Worm (Caenorhabditis elegans) whole organism, L4 larva: ENCODE results near the gene T01B10.5.

Experiments
- D1046.2 ChIP-seq: fragments of 200-800 bp; sonication (Bioruptor generic); IDR thresholded peaks from 2 replicates; pipeline ENCODE4 v1.3.6; 2022; ENCODE audit warnings: missing genetic modification characterization, missing compliant biosample characterization
- F26F4.8 ChIP-seq: fragments of 200-800 bp; sonication (Bioruptor generic); conservative IDR thresholded peaks from 2 replicates; pipeline ENCODE4 v1.3.6; 2022; ENCODE audit warnings: missing genetic modification characterization, missing compliant biosample characterization
- F44E2.7 ChIP-seq: fragments of 200-800 bp; sonication (Bioruptor generic); IDR thresholded peaks from 2 replicates; pipeline ENCODE4 v2.1.2; 2022; ENCODE audit warnings: missing genetic modification characterization, missing compliant biosample characterization
- Y105C5A.15 ChIP-seq: fragments of 200-800 bp; sonication (Bioruptor generic); IDR thresholded peaks from 2 replicates; pipeline ENCODE4 v1.3.6; 2022; ENCODE audit warnings: missing genetic modification characterization, missing compliant biosample characterization
- Y75B8A.6 ChIP-seq: fragments of 200-800 bp; sonication (Bioruptor generic); IDR thresholded peaks from 2 replicates; pipeline ENCODE4 v1.3.6; 2022; ENCODE audit warnings: missing genetic modification reagents, missing genetic modification characterization, missing compliant biosample characterization
- ZK337.2 ChIP-seq: fragments of 200-800 bp; sonication (Bioruptor generic); IDR thresholded peaks from 2 replicates; pipeline ENCODE4 v1.3.6; 2022; ENCODE audit warnings: missing genetic modification reagents, missing genetic modification characterization, missing compliant biosample characterization
- ceh-20 ChIP-seq: fragments of 200-800 bp; sonication (Bioruptor generic); IDR thresholded peaks from 2 replicates; pipeline ENCODE4 v1.3.6; 2022; ENCODE audit warnings: missing genetic modification reagents, missing genetic modification characterization, missing compliant biosample characterization
- ceh-32 ChIP-seq: sonication (generic microtip); optimal IDR thresholded peaks from 2 replicates; lab custom pipeline; 2016; ENCODE audit warnings: mild to moderate bottlenecking, missing genetic modification characterization, missing compliant biosample characterization; ENCODE audit not compliant: poor library complexity
- ceh-44 ChIP-seq: fragments of 200-800 bp; sonication (Bioruptor generic); IDR thresholded peaks from 2 replicates; pipeline ENCODE4 v1.3.6; 2022; ENCODE audit warnings: missing genetic modification reagents, missing genetic modification characterization, missing compliant biosample characterization
- daf-12 ChIP-seq: fragments of 150-350 bp; optimal IDR thresholded peaks from 2 replicates; lab custom pipeline; 2014; ENCODE audit warnings: missing biosample characterization, missing genetic modification reagents, missing genetic modification characterization
- daf-16 ChIP-seq, 3 experiments: sonication (generic microtip); optimal IDR thresholded peaks; 2 replicates each; lab custom pipeline; 2016 to 2017; ENCODE audit warnings: missing genetic modification characterization in 3 of 3, missing genetic modification reagents in 3 of 3, mild to moderate bottlenecking in 2 of 3, missing compliant biosample characterization in 2 of 3, missing biosample characterization in 1 of 3, moderate library complexity in 1 of 3
- daf-8 ChIP-seq: fragments of 200-800 bp; sonication (Bioruptor generic); IDR thresholded peaks from 2 replicates; pipeline ENCODE4 v1.3.6; 2022; ENCODE audit warnings: missing genetic modification characterization, missing compliant biosample characterization
- duxl-1 ChIP-seq: sonication (generic microtip); optimal IDR thresholded peaks from 2 replicates; lab custom pipeline; 2016; ENCODE audit warnings: mild to moderate bottlenecking, missing genetic modification characterization, moderate library complexity, missing compliant biosample characterization; ENCODE audit not compliant: poor library complexity
- gei-8 ChIP-seq: fragments of 200-800 bp; sonication (Bioruptor generic); optimal IDR thresholded peaks from 2 replicates; lab custom pipeline; 2018; ENCODE audit warnings: mild to moderate bottlenecking, missing genetic modification characterization, missing compliant biosample characterization
- hlh-11 ChIP-seq: fragments of 200-800 bp; sonication (Bioruptor generic); optimal IDR thresholded peaks from 2 replicates; lab custom pipeline; 2018; ENCODE audit warnings: mild to moderate bottlenecking, missing genetic modification characterization, missing compliant biosample characterization
- hlh-30 ChIP-seq: sonication (generic microtip); optimal IDR thresholded peaks from 2 replicates; lab custom pipeline; 2017; ENCODE audit warnings: antibody characterized with exemption, mild to moderate bottlenecking, missing genetic modification characterization, missing compliant biosample characterization; ENCODE audit not compliant: insufficient read depth
- hmg-1.1 ChIP-seq: fragments of 200-800 bp; sonication (Bioruptor generic); IDR thresholded peaks from 2 replicates; pipeline ENCODE4 v1.3.6; 2022; ENCODE audit warnings: missing genetic modification reagents, missing genetic modification characterization, missing compliant biosample characterization
- jun-1 ChIP-seq: fragments of 150-350 bp; optimal IDR thresholded peaks from 2 replicates; lab custom pipeline; 2014; ENCODE audit warnings: missing biosample characterization, missing genetic modification reagents, missing genetic modification characterization
- lim-7 ChIP-seq: fragments of 200-800 bp; sonication (Bioruptor generic); IDR thresholded peaks from 2 replicates; pipeline ENCODE4 v1.3.6; 2022; ENCODE audit warnings: missing genetic modification characterization, missing compliant biosample characterization
- lin-13 ChIP-seq: fragments of 150-350 bp; optimal IDR thresholded peaks from 2 replicates; lab custom pipeline; 2014; ENCODE audit warnings: missing biosample characterization, missing genetic modification reagents, missing genetic modification characterization
- lin-29 ChIP-seq: fragments of 200-800 bp; sonication (Bioruptor generic); IDR thresholded peaks from 2 replicates; pipeline ENCODE4 v1.3.6; 2022; ENCODE audit warnings: missing genetic modification reagents, missing genetic modification characterization, missing compliant biosample characterization
- lir-3 ChIP-seq: sonication (generic microtip); optimal IDR thresholded peaks from 2 replicates; lab custom pipeline; 2016; ENCODE audit warnings: mild to moderate bottlenecking, missing genetic modification characterization, missing compliant biosample characterization
- lsy-2 ChIP-seq, 2 experiments: fragments of 150-350 bp in 1 of 2; sonication (generic microtip) in 1 of 2; optimal IDR thresholded peaks; 2 replicates each; lab custom pipeline; 2014 to 2017; ENCODE audit warnings: missing biosample characterization in 2 of 2, missing genetic modification characterization in 2 of 2
- madf-5 ChIP-seq, 2 experiments: fragments of 200-800 bp; sonication (Bioruptor generic); IDR thresholded peaks; 2 replicates each; pipeline ENCODE4 v1.3.6; 2022; ENCODE audit warnings: missing compliant biosample characterization in 2 of 2, missing genetic modification characterization in 2 of 2
- mdl-1 ChIP-seq, 2 experiments: fragments of 150-350 bp in 1 of 2; sonication (generic microtip) in 1 of 2; optimal IDR thresholded peaks; 2 replicates each; lab custom pipeline; 2014 to 2017; ENCODE audit warnings: missing biosample characterization in 2 of 2, missing genetic modification characterization in 2 of 2
- mdt-29 ChIP-seq: fragments of 200-800 bp; sonication (Bioruptor generic); IDR thresholded peaks from 2 replicates; pipeline ENCODE4 v1.3.6; 2022; ENCODE audit warnings: missing genetic modification reagents, missing genetic modification characterization, missing compliant biosample characterization
- mep-1 ChIP-seq: fragments of 150-350 bp; sonication (generic microtip); optimal IDR thresholded peaks from 3 replicates; lab custom pipeline; 2014; ENCODE audit warnings: missing biosample characterization, missing genetic modification characterization
- mes-2 ChIP-seq: sonication (generic microtip); optimal IDR thresholded peaks from 2 replicates; lab custom pipeline; 2016; ENCODE audit warnings: missing genotype, mild to moderate bottlenecking, missing genetic modification characterization, missing compliant biosample characterization; ENCODE audit not compliant: poor library complexity, severe bottlenecking
- mxl-3 ChIP-seq: fragments of 200-800 bp; sonication (Bioruptor generic); optimal IDR thresholded peaks from 2 replicates; lab custom pipeline; 2018; ENCODE audit warnings: mild to moderate bottlenecking, missing genetic modification characterization, missing compliant biosample characterization
- nhr-10 ChIP-seq: fragments of 150-350 bp; optimal IDR thresholded peaks from 2 replicates; lab custom pipeline; 2014; ENCODE audit warnings: missing biosample characterization, missing genetic modification characterization
- nhr-102 ChIP-seq: sonication (generic microtip); optimal IDR thresholded peaks from 2 replicates; lab custom pipeline; 2016; ENCODE audit warnings: mild to moderate bottlenecking, missing genetic modification characterization, moderate library complexity, missing compliant biosample characterization
- nhr-11 ChIP-seq: fragments of 150-350 bp; optimal IDR thresholded peaks from 2 replicates; lab custom pipeline; 2014; ENCODE audit warnings: missing biosample characterization, missing genetic modification characterization
- nhr-28 ChIP-seq: fragments of 150-350 bp; optimal IDR thresholded peaks from 2 replicates; lab custom pipeline; 2014; ENCODE audit warnings: missing biosample characterization, missing genetic modification characterization
- nhr-42 ChIP-seq: fragments of 200-800 bp; sonication (Bioruptor generic); IDR thresholded peaks from 2 replicates; pipeline ENCODE4 v1.3.6; 2022; ENCODE audit warnings: missing genetic modification characterization, missing compliant biosample characterization
- nhr-6 ChIP-seq: fragments of 150-350 bp; optimal IDR thresholded peaks from 2 replicates; lab custom pipeline; 2014; ENCODE audit warnings: missing biosample characterization, missing genetic modification characterization
- nhr-77 ChIP-seq: fragments of 150-350 bp; optimal IDR thresholded peaks from 2 replicates; lab custom pipeline; 2014; ENCODE audit warnings: missing biosample characterization, missing genetic modification characterization
- pha-4 ChIP-seq, 2 experiments: fragments of 150-350 bp in 1 of 2; fragments of 200-800 bp in 1 of 2; sonication (Bioruptor generic) in 1 of 2; IDR thresholded peaks in 1 of 2; optimal IDR thresholded peaks in 1 of 2; 2 replicates each; pipeline versions ENCODE4 v1.3.6 to Lab custom; 2014 to 2022; ENCODE audit warnings: missing genetic modification characterization in 2 of 2, missing genetic modification reagents in 2 of 2, missing biosample characterization in 1 of 2, missing compliant biosample characterization in 1 of 2
- pqm-1 ChIP-seq: sonication (generic microtip); optimal IDR thresholded peaks from 2 replicates; lab custom pipeline; 2017; ENCODE audit warnings: missing biosample characterization, missing genetic modification characterization
- rbr-2 ChIP-seq: sonication (generic microtip); optimal IDR thresholded peaks from 2 replicates; lab custom pipeline; 2016; ENCODE audit warnings: missing genotype, missing genetic modification characterization, missing compliant biosample characterization
- set-16 ChIP-seq: fragments of 200-800 bp; sonication (Bioruptor generic); IDR thresholded peaks from 2 replicates; pipeline ENCODE4 v1.3.6; 2022; ENCODE audit warnings: missing genetic modification reagents, missing genetic modification characterization, missing compliant biosample characterization
- spr-1 ChIP-seq: sonication (generic microtip); optimal IDR thresholded peaks from 2 replicates; lab custom pipeline; 2016; ENCODE audit warnings: mild to moderate bottlenecking, missing genetic modification characterization, missing compliant biosample characterization
- tra-1 ChIP-seq: fragments of 200-800 bp; sonication (Bioruptor generic); IDR thresholded peaks from 2 replicates; pipeline ENCODE4 v1.3.6; 2022; ENCODE audit warnings: missing genetic modification reagents, missing genetic modification characterization, missing compliant biosample characterization
- unc-39 ChIP-seq: sonication (generic microtip); optimal IDR thresholded peaks from 2 replicates; lab custom pipeline; 2017; ENCODE audit warnings: missing biosample characterization, missing genetic modification characterization
- unc-62 ChIP-seq, 3 experiments: fragments of 150-350 bp in 1 of 3; sonication (generic microtip); optimal IDR thresholded peaks in 2 of 3; peaks in 1 of 3; 1 replicate in 1 of 3; 2 replicates in 2 of 3; lab custom pipeline; 2014 to 2017; ENCODE audit warnings: missing biosample characterization in 3 of 3, missing genetic modification characterization in 3 of 3, missing genetic modification reagents in 3 of 3, missing genotype in 1 of 3
- zag-1 ChIP-seq: fragments of 150-350 bp; optimal IDR thresholded peaks from 2 replicates; lab custom pipeline; 2014; ENCODE audit warnings: missing biosample characterization, missing genetic modification characterization
- zfp-2 ChIP-seq: sonication (generic microtip); optimal IDR thresholded peaks from 2 replicates; lab custom pipeline; 2016; ENCODE audit warnings: mild to moderate bottlenecking, missing genetic modification characterization, missing compliant biosample characterization
- zip-2 ChIP-seq: fragments of 150-350 bp; optimal IDR thresholded peaks from 2 replicates; lab custom pipeline; 2014; ENCODE audit warnings: missing biosample characterization, missing genetic modification characterization

Gene T01B10.5

ce11 chrX:8476308-8476707 lies 18.8 kb upstream of the T01B10.5 start (continued):
- TF ChIP-seq daf-12 (tag; lab: Kevin White, UChicago): no peak
- no peak for TF ChIP-seq daf-16 (GFP tag; optimal IDR thresholded peaks at IDR 0.05; lab: Kevin White, UChicago)
- no peak for TF ChIP-seq daf-16 (tag; optimal IDR thresholded peaks at IDR 0.05; lab: Kevin White, UChicago)
- TF ChIP-seq lir-3: no peak
- no peak for TF ChIP-seq nhr-11
- no peak for TF ChIP-seq lim-7 (GFP tag; lab: Robert Waterston, UW)
- no peak for TF ChIP-seq zfp-2
- TF ChIP-seq ceh-32: no peak
- no peak for TF ChIP-seq unc-39
- TF ChIP-seq ZK337.2 (GFP tag; lab: Robert Waterston, UW): no peak
- no peak for TF ChIP-seq nhr-6 (tag; lab: Kevin White, UChicago)

ce11 chrX:8477048-8477806 lies 17.9 kb upstream of the T01B10.5 start:
- TF ChIP-seq spr-1 (tag; lab: Kevin White, UChicago) (peak; percentile 68), pqm-1 (tag; lab: Kevin White, UChicago) (peak; percentile 49), tra-1 (GFP tag; lab: Robert Waterston, UW) (peak; percentile 74), gei-8 (no peak), mxl-3 (GFP tag; lab: Kevin White, UChicago) (peak; percentile 93), Y105C5A.15 (GFP tag; lab: Robert Waterston, UW) (no peak), F44E2.7 (GFP tag; lab: Robert Waterston, UW) (no peak), daf-8 (GFP tag; lab: Robert Waterston, UW) (no peak), mdt-29 (0 out of 2 replicates have a peak, but pooled peaks have one; percentile 38), nhr-10 (tag; lab: Kevin White, UChicago) (peak; percentile 85), zip-2 (tag; lab: Kevin White, UChicago) (no peak), nhr-102 (tag; lab: Kevin White, UChicago) (peak; percentile 72), lin-13 (GFP tag; lab: Kevin White, UChicago) (no peak), mdl-1 (tag; optimal IDR thresholded peaks at IDR 0.05; lab: Kevin White, UChicago) (peak; percentile 91 to 94), hlh-30 (tag; lab: Kevin White, UChicago) (peak; percentile 83), D1046.2 (GFP tag; lab: Robert Waterston, UW) (no peak), mep-1 (tag; lab: Kevin White, UChicago) (peak; percentile 86), duxl-1 (tag; lab: Kevin White, UChicago) (peak; percentile 8), pha-4 (GFP tag; IDR thresholded peaks at IDR 0.05; lab: Robert Waterston, UW) (no peak), pha-4 (tag; optimal IDR thresholded peaks at IDR 0.05; lab: Kevin White, UChicago) (no peak), unc-62 (GFP tag; optimal IDR thresholded peaks at IDR 0.05 in 1 of 2; lab: Kevin White, UChicago) (peak in 1 of 2 experiments; percentile 100), unc-62 (tag; optimal IDR thresholded peaks at IDR 0.05; lab: Kevin White, UChicago) (no peak), nhr-42 (GFP tag; lab: Robert Waterston, UW) (peak; percentile 36; the same call in 1 of the 2 replicates), mes-2 (tag; lab: Kevin White, UChicago) (peak; percentile 10), nhr-6 (tag; lab: Kevin White, UChicago) (peak; percentile 27), nhr-28 (tag; lab: Kevin White, UChicago) (peak; percentile 80), ceh-20 (GFP tag; lab: Robert Waterston, UW) (peak; percentile 39; the same call in 1 of the 2 replicates), zag-1 (tag; lab: Kevin White, UChicago) (peak; percentile 16), ceh-44 (GFP tag; lab: Robert Waterston, UW) (no peak), Y75B8A.6 (GFP tag; lab: Robert Waterston, UW) (no peak), nhr-77 (tag; lab: Kevin White, UChicago) (peak; percentile 24), F26F4.8 (no peak), rbr-2 (tag; lab: Kevin White, UChicago) (peak; percentile 37), madf-5 (GFP tag; IDR thresholded peaks at IDR 0.05; lab: Robert Waterston, UW) (peak in 1 of 2 experiments; percentile 65; a peak in 1 of 4 replicates), nhr-11 (peak; percentile 22), hmg-1.1 (GFP tag; lab: Robert Waterston, UW) (no peak), lin-29 (GFP tag; lab: Robert Waterston, UW) (no peak), lsy-2 (tag; optimal IDR thresholded peaks at IDR 0.05; lab: Kevin White, UChicago) (peak; percentile 58 to 75), hlh-11 (tag; lab: Kevin White, UChicago) (peak; percentile 95), jun-1 (tag; lab: Kevin White, UChicago) (peak; percentile 26), set-16 (peak; percentile 15; the same call in 1 of the 2 replicates)
